Worm (Caenorhabditis elegans): ENCODE measurements around the gene ess-2.

Gene ess-2

ce11 chrIII:8509644-8510393, 19.7 kb upstream of the ess-2 start (continued):
- TF ChIP-seq F49E8.2 (tag; optimal IDR thresholded peaks at IDR 0.05; ENCODE audit: borderline replicate concordance) (no peak), aha-1 (tag) (peak; percentile 76), fos-1 (tag; optimal IDR thresholded peaks at IDR 0.05) (no peak), lin-29 (GFP tag; IDR thresholded peaks at IDR 0.05) (no peak), egl-43 (GFP tag; IDR thresholded peaks at IDR 0.05) (no peak), lim-7 (GFP tag; IDR thresholded peaks at IDR 0.05) (no peak), sdz-12 (GFP tag; optimal IDR thresholded peaks at IDR 0.05) (no peak), nhr-42 (GFP tag; IDR thresholded peaks at IDR 0.05) (no peak), spr-1 (tag; optimal IDR thresholded peaks at IDR 0.05) (no peak), rbr-2 (tag; optimal IDR thresholded peaks at IDR 0.05) (peak; percentile 29), nhr-77 (tag; optimal IDR thresholded peaks at IDR 0.05) (no peak), zip-11 (GFP tag; IDR thresholded peaks at IDR 0.05) (no peak), madf-5 (GFP tag; IDR thresholded peaks at IDR 0.05) (no peak), fkh-10 (GFP tag; optimal IDR thresholded peaks at IDR 0.05) (peak; percentile 83), ctbp-1 (GFP tag; IDR thresholded peaks at IDR 0.05) (peak; percentile 19; the same call in 1 of the 2 replicates), F37D6.2 (tag; optimal IDR thresholded peaks at IDR 0.05) (peak; percentile 55), lin-15B (tag; optimal IDR thresholded peaks at IDR 0.05) (no peak)

- TF ChIP-seq madf-5 (GFP tag; IDR thresholded peaks at IDR 0.05) (no peak), sdz-12 (GFP tag; optimal IDR thresholded peaks at IDR 0.05) (no peak), ceh-28 (tag; optimal IDR thresholded peaks at IDR 0.05) (no peak), hlh-11 (tag; optimal IDR thresholded peaks at IDR 0.05) (no peak), nhr-48 (tag; optimal IDR thresholded peaks at IDR 0.05) (no peak), mes-2 (tag; optimal IDR thresholded peaks at IDR 0.05; ENCODE audit: poor library complexity, severe bottlenecking) (no peak), daf-12 (tag; optimal IDR thresholded peaks at IDR 0.05) (no peak), fos-1 (tag; optimal IDR thresholded peaks at IDR 0.05) (no peak), unc-39 (tag; optimal IDR thresholded peaks at IDR 0.05) (no peak), lsy-2 (tag; optimal IDR thresholded peaks at IDR 0.05) (no peak), ceh-20 (GFP tag; IDR thresholded peaks at IDR 0.05) (no peak), nhr-77 (tag; optimal IDR thresholded peaks at IDR 0.05) (no peak)
Observed at ce11 chrIII:8509218-8509617, 19.1 kb upstream of the ess-2 start.

ce11 chrIII:8506348-8506747, 16.2 kb upstream of the ess-2 start:
- TF ChIP-seq nhr-28 (tag; optimal IDR thresholded peaks at IDR 0.05) (peak; percentile 12), mes-2 (tag; optimal IDR thresholded peaks at IDR 0.05; ENCODE audit: poor library complexity, severe bottlenecking) (peak; percentile 35), pqm-1 (tag; optimal IDR thresholded peaks at IDR 0.05) (peak; percentile 50), ces-1 (GFP tag; optimal IDR thresholded peaks at IDR 0.05) (no peak), daf-16 (GFP tag; optimal IDR thresholded peaks at IDR 0.05) (no peak), daf-16 (tag; optimal IDR thresholded peaks at IDR 0.05) (peak; percentile 77), hlh-11 (tag; optimal IDR thresholded peaks at IDR 0.05) (peak; percentile 15), php-3 (GFP tag; IDR thresholded peaks at IDR 0.05) (no peak)

ce11 chrIII:8504176-8504763, 14.1 kb upstream of the ess-2 start:
- peak; percentile 74 for TF ChIP-seq mxl-3 (GFP tag; optimal IDR thresholded peaks at IDR 0.05)
- TF ChIP-seq zip-11 (GFP tag; IDR thresholded peaks at IDR 0.05), result no peak
- TF ChIP-seq nhr-41 (GFP tag; IDR thresholded peaks at IDR 0.05), result no peak
- TF ChIP-seq Y48G9A.11 (GFP tag; IDR thresholded peaks at IDR 0.05), result no peak
- no peak for TF ChIP-seq zfp-3 (GFP tag; conservative IDR thresholded peaks at IDR 0.05)
- TF ChIP-seq dmd-8 (GFP tag; IDR thresholded peaks at IDR 0.05), result no peak
- no peak for TF ChIP-seq vab-7 (GFP tag; IDR thresholded peaks at IDR 0.05)
- no peak for TF ChIP-seq ztf-7 (tag; optimal IDR thresholded peaks at IDR 0.05)
- no peak for TF ChIP-seq ceh-20 (GFP tag; IDR thresholded peaks at IDR 0.05)
- no peak for TF ChIP-seq ztf-11 (tag; optimal IDR thresholded peaks at IDR 0.05)
- TF ChIP-seq lin-29 (GFP tag; IDR thresholded peaks at IDR 0.05), result no peak
- TF ChIP-seq hlh-11 (tag; optimal IDR thresholded peaks at IDR 0.05), result peak; percentile 23
- TF ChIP-seq tag-97 (GFP tag; IDR thresholded peaks at IDR 0.05), result no peak
- no peak for TF ChIP-seq skn-1 (tag; optimal IDR thresholded peaks at IDR 0.05)
- no peak for TF ChIP-seq mxl-2 (GFP tag; conservative IDR thresholded peaks at IDR 0.05)
- TF ChIP-seq nhr-102 (tag; optimal IDR thresholded peaks at IDR 0.05), result no peak
- TF ChIP-seq ceh-82 (tag; optimal IDR thresholded peaks at IDR 0.05), result no peak
- TF ChIP-seq cey-2 (tag; optimal IDR thresholded peaks at IDR 0.05; ENCODE audit: borderline replicate concordance, insufficient read depth), result peak; percentile 34
- TF ChIP-seq daf-19 (GFP tag; conservative IDR thresholded peaks at IDR 0.05), result no peak
